Worm (Caenorhabditis elegans) whole organism, late embryonic: ENCODE measurements around the gene F19H6.6.

Source experiments
- C08G9.2 ChIP-seq: sonication (generic microtip); optimal IDR thresholded peaks from 2 replicates; lab custom pipeline; 2016; ENCODE audit warnings: mild to moderate bottlenecking, missing genetic modification characterization, moderate library complexity, missing compliant biosample characterization
- F13H6.1 ChIP-seq: sonication (generic microtip); optimal IDR thresholded peaks from 2 replicates; lab custom pipeline; 2016; ENCODE audit warnings: missing genetic modification characterization, missing compliant biosample characterization
- K02D7.2 ChIP-seq: sonication (generic microtip); optimal IDR thresholded peaks from 2 replicates; lab custom pipeline; 2017; ENCODE audit warnings: mild to moderate bottlenecking, missing genetic modification characterization, missing compliant biosample characterization
- T23F11.4 ChIP-seq: fragments of 200-800 bp; sonication (Bioruptor generic); optimal IDR thresholded peaks from 2 replicates; lab custom pipeline; 2018; ENCODE audit warnings: mild to moderate bottlenecking, missing genetic modification characterization, missing compliant biosample characterization
- Y22D7AL.16 ChIP-seq: sonication (generic microtip); optimal IDR thresholded peaks from 2 replicates; lab custom pipeline; 2016; ENCODE audit warnings: missing genetic modification characterization, missing compliant biosample characterization
- ceh-14 ChIP-seq: sonication (generic microtip); optimal IDR thresholded peaks from 2 replicates; lab custom pipeline; 2016; ENCODE audit warnings: missing genotype, missing genetic modification characterization, missing compliant biosample characterization
- ceh-18 ChIP-seq: sonication (generic microtip); optimal IDR thresholded peaks from 2 replicates; lab custom pipeline; 2016; ENCODE audit warnings: missing genetic modification characterization, missing compliant biosample characterization
- ceh-2 ChIP-seq: sonication (generic microtip); optimal IDR thresholded peaks from 2 replicates; lab custom pipeline; 2016; ENCODE audit warnings: missing genotype, missing genetic modification characterization, missing compliant biosample characterization
- ceh-22 ChIP-seq: sonication (generic microtip); optimal IDR thresholded peaks from 2 replicates; lab custom pipeline; 2017; ENCODE audit warnings: missing biosample characterization, missing genetic modification characterization
- ceh-24 ChIP-seq: sonication (generic microtip); optimal IDR thresholded peaks from 2 replicates; lab custom pipeline; 2016; ENCODE audit warnings: mild to moderate bottlenecking, missing genetic modification characterization, missing compliant biosample characterization
- ceh-30 ChIP-seq: fragments of 150-350 bp; optimal IDR thresholded peaks from 2 replicates; lab custom pipeline; 2014; ENCODE audit warnings: missing biosample characterization, missing genetic modification characterization
- ceh-45 ChIP-seq: fragments of 200-800 bp; sonication (Bioruptor generic); IDR thresholded peaks from 2 replicates; pipeline ENCODE4 v1.3.6; 2022; ENCODE audit warnings: missing genetic modification reagents, missing genetic modification characterization, missing compliant biosample characterization
- ceh-9 ChIP-seq: sonication (generic microtip); optimal IDR thresholded peaks from 2 replicates; lab custom pipeline; 2016; ENCODE audit warnings: mild to moderate bottlenecking, missing genetic modification characterization, inconsistent platforms, missing compliant biosample characterization
- che-1 ChIP-seq: sonication (generic microtip); optimal IDR thresholded peaks from 2 replicates; lab custom pipeline; 2016; ENCODE audit warnings: mild to moderate bottlenecking, missing genetic modification characterization, missing compliant biosample characterization
- dmd-4 ChIP-seq: sonication (generic microtip); optimal IDR thresholded peaks from 2 replicates; lab custom pipeline; 2016; ENCODE audit warnings: borderline replicate concordance, missing genetic modification characterization, missing compliant biosample characterization
- elt-2 ChIP-seq: sonication (generic microtip); optimal IDR thresholded peaks from 2 replicates; lab custom pipeline; 2016; ENCODE audit warnings: missing genetic modification reagents, missing genetic modification characterization, missing compliant biosample characterization
- eyg-1 ChIP-seq: sonication (generic microtip); optimal IDR thresholded peaks from 2 replicates; lab custom pipeline; 2016; ENCODE audit warnings: missing genotype, missing genetic modification characterization, missing compliant biosample characterization
- fkh-6 ChIP-seq: sonication (generic microtip); optimal IDR thresholded peaks from 2 replicates; lab custom pipeline; 2016; ENCODE audit warnings: missing genetic modification characterization, missing compliant biosample characterization
- hlh-13 ChIP-seq: fragments of 200-800 bp; sonication (Bioruptor generic); optimal IDR thresholded peaks from 2 replicates; lab custom pipeline; 2018; ENCODE audit warnings: mild to moderate bottlenecking, missing genetic modification characterization, missing compliant biosample characterization
- hlh-15 ChIP-seq: sonication (generic microtip); optimal IDR thresholded peaks from 2 replicates; lab custom pipeline; 2016; ENCODE audit warnings: missing genetic modification characterization, missing compliant biosample characterization
- hlh-6 ChIP-seq: sonication (generic microtip); optimal IDR thresholded peaks from 2 replicates; lab custom pipeline; 2016; ENCODE audit warnings: missing genotype, missing genetic modification characterization, missing compliant biosample characterization
- hlh-8 ChIP-seq: sonication (generic microtip); optimal IDR thresholded peaks from 2 replicates; lab custom pipeline; 2016; ENCODE audit warnings: missing genotype, missing genetic modification characterization, missing compliant biosample characterization
- lin-11 ChIP-seq: fragments of 200-800 bp; sonication (Bioruptor generic); optimal IDR thresholded peaks from 2 replicates; lab custom pipeline; 2018; ENCODE audit warnings: mild to moderate bottlenecking, missing genetic modification characterization, missing compliant biosample characterization
- nfya-1 ChIP-seq: sonication (generic microtip); optimal IDR thresholded peaks from 2 replicates; lab custom pipeline; 2017; ENCODE audit warnings: missing genetic modification characterization, mild to moderate bottlenecking, missing compliant biosample characterization, antibody characterized with exemption, moderate library complexity
- nhr-11 ChIP-seq: fragments of 150-350 bp; optimal IDR thresholded peaks from 2 replicates; lab custom pipeline; 2014; ENCODE audit warnings: missing biosample characterization, missing genetic modification characterization
- nhr-232 ChIP-seq: sonication (generic microtip); optimal IDR thresholded peaks from 2 replicates; lab custom pipeline; 2016; ENCODE audit warnings: missing genetic modification characterization, missing compliant biosample characterization
- npax-4 ChIP-seq: sonication (generic microtip); optimal IDR thresholded peaks from 2 replicates; lab custom pipeline; 2016; ENCODE audit warnings: missing genetic modification characterization, missing compliant biosample characterization
- odd-2 ChIP-seq: sonication (generic microtip); optimal IDR thresholded peaks from 2 replicates; lab custom pipeline; 2017; ENCODE audit warnings: antibody characterized with exemption, mild to moderate bottlenecking, missing genetic modification characterization, missing compliant biosample characterization
- pat-9 ChIP-seq: fragments of 200-800 bp; sonication (Bioruptor generic); optimal IDR thresholded peaks from 2 replicates; lab custom pipeline; 2018; ENCODE audit warnings: mild to moderate bottlenecking, missing genetic modification characterization, moderate library complexity, missing compliant biosample characterization
- pha-2 ChIP-seq: sonication (generic microtip); optimal IDR thresholded peaks from 2 replicates; lab custom pipeline; 2017; ENCODE audit warnings: mild to moderate bottlenecking, missing genetic modification characterization, missing compliant biosample characterization
- pros-1 ChIP-seq: fragments of 150-350 bp; optimal IDR thresholded peaks from 2 replicates; lab custom pipeline; 2014; ENCODE audit warnings: missing biosample characterization, missing genetic modification reagents, missing genetic modification characterization
- ref-2 ChIP-seq: sonication (generic microtip); optimal IDR thresholded peaks from 2 replicates; lab custom pipeline; 2016; ENCODE audit warnings: missing genetic modification characterization, missing compliant biosample characterization
- sdc-2 ChIP-seq: sonication (generic microtip); optimal IDR thresholded peaks from 2 replicates; lab custom pipeline; 2016; ENCODE audit warnings: missing genotype, missing genetic modification characterization, missing compliant biosample characterization
- sox-2 ChIP-seq: fragments of 200-800 bp; sonication (Bioruptor generic); IDR thresholded peaks from 2 replicates; pipeline ENCODE4 v1.3.6; 2022; ENCODE audit warnings: missing genetic modification reagents, missing genetic modification characterization, missing compliant biosample characterization
- syd-9 ChIP-seq: sonication (generic microtip); optimal IDR thresholded peaks from 2 replicates; lab custom pipeline; 2016; ENCODE audit warnings: mild to moderate bottlenecking, missing genetic modification characterization, moderate library complexity, missing compliant biosample characterization
- tbx-2 ChIP-seq: sonication (generic microtip); optimal IDR thresholded peaks from 2 replicates; lab custom pipeline; 2016; ENCODE audit warnings: missing genetic modification characterization, missing compliant biosample characterization
- tbx-7 ChIP-seq: sonication (generic microtip); optimal IDR thresholded peaks from 2 replicates; lab custom pipeline; 2016; ENCODE audit warnings: missing genotype, missing genetic modification characterization, missing compliant biosample characterization
- unc-3 ChIP-seq, 2 experiments: fragments of 200-800 bp in 1 of 2; sonication (Bioruptor generic) in 1 of 2; sonication (generic microtip) in 1 of 2; conservative IDR thresholded peaks in 1 of 2; optimal IDR thresholded peaks in 1 of 2; 2 replicates each; pipeline versions ENCODE4 v1.3.6 to Lab custom; 2016 to 2022; ENCODE audit warnings: missing compliant biosample characterization in 2 of 2, missing genetic modification characterization in 2 of 2, missing genetic modification reagents in 1 of 2
- unc-42 ChIP-seq: sonication (generic microtip); optimal IDR thresholded peaks from 2 replicates; lab custom pipeline; 2016; ENCODE audit warnings: missing genotype, missing genetic modification characterization, missing compliant biosample characterization
- unc-55 ChIP-seq: sonication (generic microtip); optimal IDR thresholded peaks from 2 replicates; lab custom pipeline; 2017; ENCODE audit warnings: missing biosample characterization, missing genetic modification reagents, missing genetic modification characterization
- unc-86 ChIP-seq: sonication (generic microtip); optimal IDR thresholded peaks from 2 replicates; lab custom pipeline; 2016; ENCODE audit warnings: missing genetic modification characterization, missing compliant biosample characterization
- zip-5 ChIP-seq: sonication (generic microtip); optimal IDR thresholded peaks from 2 replicates; lab custom pipeline; 2016; ENCODE audit warnings: missing genetic modification characterization, missing compliant biosample characterization
- ztf-16 ChIP-seq: sonication (generic microtip); optimal IDR thresholded peaks from 2 replicates; lab custom pipeline; 2017; ENCODE audit warnings: missing genetic modification characterization, missing compliant biosample characterization

Gene F19H6.6

DNA sequence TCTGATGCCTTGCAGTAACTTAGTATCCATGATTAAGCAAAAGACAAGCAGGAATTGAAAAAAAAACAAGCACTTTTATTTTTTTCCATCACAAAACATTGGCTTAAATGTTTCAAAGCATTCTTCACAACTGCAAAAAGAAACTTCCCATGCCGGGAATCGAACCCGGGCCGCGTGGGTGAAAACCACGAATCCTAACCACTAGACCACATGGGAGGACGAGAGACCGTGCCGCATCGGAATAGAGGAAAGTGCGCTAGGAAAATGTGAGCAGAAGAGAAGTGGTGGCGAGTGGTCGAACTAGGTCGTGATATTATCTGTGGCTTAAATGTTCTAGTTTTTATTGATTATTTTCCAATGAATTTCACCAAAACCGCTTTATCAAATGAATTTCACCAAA is 6.9 kb downstream of the F19H6.6 start (continued):
- TF ChIP-seq F13H6.1 (tag; lab: Kevin White, UChicago) (no peak), sdc-2 (tag; lab: Kevin White, UChicago) (peak; percentile 92), ceh-2 (tag; lab: Kevin White, UChicago) (peak; percentile 19), dmd-4 (tag; lab: Kevin White, UChicago) (no peak), tbx-7 (no peak), npax-4 (peak; percentile 15), ceh-14 (tag; lab: Kevin White, UChicago) (no peak), ceh-30 (tag; lab: Kevin White, UChicago) (no peak), ceh-9 (tag; lab: Kevin White, UChicago) (no peak), unc-55 (GFP tag; lab: Kevin White, UChicago) (no peak), pros-1 (tag; lab: Kevin White, UChicago) (no peak), unc-86 (tag; lab: Kevin White, UChicago) (no peak), zip-5 (no peak), hlh-6 (tag; lab: Kevin White, UChicago) (peak; percentile 61), Y22D7AL.16 (tag; lab: Kevin White, UChicago) (peak; percentile 29), ceh-18 (tag; lab: Kevin White, UChicago) (peak; percentile 56), ceh-22 (tag; lab: Kevin White, UChicago) (no peak), pha-2 (no peak), ref-2 (tag; lab: Kevin White, UChicago) (peak; percentile 21), lin-11 (tag; lab: Kevin White, UChicago) (peak; percentile 47), nfya-1 (tag; lab: Kevin White, UChicago) (peak; percentile 38), pat-9 (tag; lab: Kevin White, UChicago) (peak; percentile 66), unc-42 (tag; lab: Kevin White, UChicago) (no peak), ztf-16 (tag; lab: Kevin White, UChicago) (no peak), hlh-8 (no peak), T23F11.4 (GFP tag; lab: Kevin White, UChicago) (peak; percentile 32)

DNA sequence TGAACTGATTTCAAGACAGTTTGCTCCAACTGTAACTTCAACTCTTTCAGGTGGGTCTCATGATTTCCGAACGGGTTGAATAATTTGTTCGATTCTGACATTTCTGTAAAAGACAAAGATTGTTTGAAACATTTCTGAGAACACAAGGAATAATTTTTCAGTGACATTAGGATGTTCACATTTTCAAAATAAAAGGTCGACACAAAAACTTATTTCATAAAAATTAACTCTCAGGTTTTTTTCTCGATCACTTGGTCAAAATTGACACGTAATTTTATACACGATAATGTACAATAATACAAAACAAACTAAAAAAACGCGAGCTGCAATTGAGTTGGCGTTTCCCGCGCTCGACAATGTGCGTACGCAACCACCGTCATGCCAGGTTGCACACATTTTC is 10.7 kb downstream of the F19H6.6 start, which contains the start of gene rif-1.2:
rif-1.2 (minus strand) TSS at position 101 of the 400 bp plus-strand sequence.
- TF ChIP-seq hlh-15 (no peak), ref-2 (tag; lab: Kevin White, UChicago) (no peak), syd-9 (no peak), zip-5 (no peak), npax-4 (no peak), ceh-45 (GFP tag; lab: Robert Waterston, UW) (no peak), sdc-2 (tag; lab: Kevin White, UChicago) (no peak), ceh-2 (tag; lab: Kevin White, UChicago) (no peak), hlh-6 (tag; lab: Kevin White, UChicago) (no peak), che-1 (tag; lab: Kevin White, UChicago) (no peak), eyg-1 (tag; lab: Kevin White, UChicago) (no peak), odd-2 (no peak), ceh-24 (tag; lab: Kevin White, UChicago) (no peak), tbx-2 (tag; lab: Kevin White, UChicago) (no peak), fkh-6 (no peak)

DNA sequence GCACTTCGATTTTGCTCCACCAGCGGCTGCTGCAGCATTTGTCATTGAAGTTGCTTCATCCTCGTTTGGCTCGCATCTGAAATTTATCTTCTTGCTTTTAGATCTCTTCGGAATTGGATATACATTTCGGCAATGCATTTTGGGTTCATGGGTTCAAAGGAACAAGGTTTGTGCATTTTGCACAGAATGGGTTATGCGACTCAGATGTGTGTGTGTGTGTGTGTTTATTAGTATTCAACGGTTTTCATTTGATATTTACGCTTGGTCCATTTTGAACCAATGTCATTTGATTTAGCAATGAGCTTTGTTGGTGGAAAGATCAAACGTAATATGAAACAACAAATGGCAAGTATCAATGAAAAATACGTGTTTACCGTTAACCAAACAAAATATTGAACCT is 15.2 kb downstream of the F19H6.6 start:
- TF ChIP-seq syd-9: no peak
- TF ChIP-seq, all 69 proteins: peak for 0

DNA sequence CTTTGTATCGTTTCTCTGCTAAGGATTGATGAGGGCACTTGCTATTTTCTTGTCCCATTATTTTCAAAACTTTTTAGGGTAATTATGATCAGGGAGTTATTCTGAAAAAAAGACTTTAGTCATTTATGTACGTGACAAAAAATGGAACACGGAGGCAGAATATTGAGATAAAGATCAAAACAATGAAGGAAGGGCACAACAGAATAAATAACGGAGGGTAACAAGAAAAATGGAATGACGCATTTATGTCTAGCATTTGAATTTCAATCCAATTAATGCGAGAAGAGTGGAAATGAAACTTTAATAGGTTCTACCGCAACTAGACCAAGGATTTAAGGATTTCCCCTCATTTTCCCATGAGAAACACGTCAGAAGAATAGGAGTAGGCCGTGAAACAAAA is 17.7 kb downstream of the F19H6.6 start, which contains the start of gene glb-13:
glb-13 (minus strand) TSS at position 101 of the 400 bp plus-strand sequence.
- TF ChIP-seq eyg-1 (tag; lab: Kevin White, UChicago): no peak
- no peak for TF ChIP-seq ceh-22 (tag; lab: Kevin White, UChicago)
- TF ChIP-seq K02D7.2 (tag; lab: Kevin White, UChicago): no peak
- no peak for TF ChIP-seq syd-9
- no peak for TF ChIP-seq unc-3 (GFP tag; conservative IDR thresholded peaks at IDR 0.05; lab: Robert Waterston, UW)
- TF ChIP-seq unc-3 (tag; optimal IDR thresholded peaks at IDR 0.05; lab: Kevin White, UChicago): no peak
- TF ChIP-seq nhr-232 (tag; lab: Kevin White, UChicago): no peak
- no peak for TF ChIP-seq nhr-11 (tag; lab: Kevin White, UChicago)
- no peak for TF ChIP-seq sox-2 (GFP tag; lab: Robert Waterston, UW)
- no peak for TF ChIP-seq pha-2
- TF ChIP-seq ceh-18 (tag; lab: Kevin White, UChicago): no peak
- TF ChIP-seq elt-2: no peak
- no peak for TF ChIP-seq npax-4
- TF ChIP-seq hlh-6 (tag; lab: Kevin White, UChicago): no peak
- TF ChIP-seq nfya-1 (tag; lab: Kevin White, UChicago): no peak
- TF ChIP-seq ztf-16 (tag; lab: Kevin White, UChicago): no peak
- no peak for TF ChIP-seq che-1 (tag; lab: Kevin White, UChicago)
- TF ChIP-seq ceh-24 (tag; lab: Kevin White, UChicago): no peak
- TF ChIP-seq tbx-7: no peak
- no peak for TF ChIP-seq hlh-13
- TF ChIP-seq C08G9.2 (tag; lab: Kevin White, UChicago): no peak
